Worm (Caenorhabditis elegans) whole organism, mixed stage, embryonic: ENCODE results near the gene nex-3.

Experiments used
- bed-3 ChIP-seq: fragments of 200-800 bp; sonication (Bioruptor generic); optimal IDR thresholded peaks from 3 replicates; lab custom pipeline; 2018; ENCODE audit warnings: mild to moderate bottlenecking, missing genetic modification characterization, moderate library complexity, missing compliant biosample characterization
- blmp-1 ChIP-seq: fragments of 150-350 bp; optimal IDR thresholded peaks from 2 replicates; lab custom pipeline; 2014; ENCODE audit warnings: missing biosample characterization, missing genetic modification characterization
- ceh-39 ChIP-seq: fragments of 150-350 bp; optimal IDR thresholded peaks from 2 replicates; lab custom pipeline; 2014; ENCODE audit warnings: missing biosample characterization, missing genetic modification characterization
- ceh-43 ChIP-seq: fragments of 200-800 bp; sonication (Bioruptor generic); optimal IDR thresholded peaks from 2 replicates; lab custom pipeline; 2018; ENCODE audit warnings: mild to moderate bottlenecking, missing genetic modification characterization, moderate library complexity, missing compliant biosample characterization
- ceh-83 ChIP-seq: fragments of 200-800 bp; sonication (Bioruptor generic); optimal IDR thresholded peaks from 2 replicates; lab custom pipeline; 2018; ENCODE audit warnings: mild to moderate bottlenecking, missing genetic modification characterization, missing compliant biosample characterization
- ces-1 ChIP-seq: fragments of 150-350 bp; optimal IDR thresholded peaks from 2 replicates; lab custom pipeline; 2014; ENCODE audit warnings: missing biosample characterization, missing genetic modification reagents, missing genetic modification characterization
- cnd-1 ChIP-seq: fragments of 200-800 bp; sonication (Bioruptor generic); optimal IDR thresholded peaks from 2 replicates; lab custom pipeline; 2018; ENCODE audit warnings: mild to moderate bottlenecking, missing genetic modification characterization, missing compliant biosample characterization
- drap-1 ChIP-seq: fragments of 200-800 bp; sonication (Bioruptor generic); optimal IDR thresholded peaks from 3 replicates; lab custom pipeline; 2018; ENCODE audit warnings: mild to moderate bottlenecking, missing genetic modification characterization, missing compliant biosample characterization
- elt-1 ChIP-seq: sonication (generic microtip); optimal IDR thresholded peaks from 2 replicates; lab custom pipeline; 2017; ENCODE audit warnings: missing genetic modification characterization, mild to moderate bottlenecking, missing compliant biosample characterization, antibody characterized with exemption, moderate library complexity, borderline replicate concordance; ENCODE audit not compliant: insufficient read depth
- flh-1 ChIP-seq: fragments of 200-800 bp; sonication (Bioruptor generic); optimal IDR thresholded peaks from 2 replicates; lab custom pipeline; 2018; ENCODE audit warnings: mild to moderate bottlenecking, missing genetic modification characterization, moderate library complexity, missing compliant biosample characterization
- hlh-1 ChIP-seq: fragments of 150-350 bp; optimal IDR thresholded peaks from 2 replicates; lab custom pipeline; 2014; ENCODE audit warnings: missing biosample characterization, missing genetic modification reagents, missing genetic modification characterization
- lin-13 ChIP-seq: fragments of 150-350 bp; optimal IDR thresholded peaks from 2 replicates; lab custom pipeline; 2014; ENCODE audit warnings: missing biosample characterization, missing genetic modification characterization
- lsy-2 ChIP-seq: fragments of 150-350 bp; optimal IDR thresholded peaks from 2 replicates; lab custom pipeline; 2014; ENCODE audit warnings: missing biosample characterization, missing genetic modification characterization
- mab-5 ChIP-seq: fragments of 150-350 bp; optimal IDR thresholded peaks from 2 replicates; lab custom pipeline; 2014; ENCODE audit warnings: missing biosample characterization, missing genetic modification characterization
- mep-1 ChIP-seq: fragments of 150-350 bp; optimal IDR thresholded peaks from 2 replicates; lab custom pipeline; 2017; ENCODE audit warnings: missing biosample characterization, missing genetic modification reagents, missing genetic modification characterization, inconsistent platforms
- nhr-2 ChIP-seq: fragments of 150-350 bp; optimal IDR thresholded peaks from 2 replicates; lab custom pipeline; 2014; ENCODE audit warnings: missing biosample characterization, missing genetic modification characterization
- nhr-237 ChIP-seq: fragments of 150-350 bp; optimal IDR thresholded peaks from 2 replicates; lab custom pipeline; 2014; ENCODE audit warnings: missing biosample characterization, missing genetic modification characterization
- nhr-28 ChIP-seq: fragments of 150-350 bp; optimal IDR thresholded peaks from 2 replicates; lab custom pipeline; 2014; ENCODE audit warnings: missing biosample characterization, missing genetic modification characterization
- nhr-76 ChIP-seq: sonication (generic microtip); optimal IDR thresholded peaks from 2 replicates; lab custom pipeline; 2017; ENCODE audit warnings: missing biosample characterization, missing genetic modification characterization
- pha-4 ChIP-seq: fragments of 150-350 bp; optimal IDR thresholded peaks from 2 replicates; lab custom pipeline; 2018; ENCODE audit warnings: missing biosample characterization, missing genetic modification reagents, missing genetic modification characterization
- snpc-4 ChIP-seq: fragments of 150-350 bp; optimal IDR thresholded peaks from 2 replicates; lab custom pipeline; 2014; ENCODE audit warnings: missing biosample characterization, missing genetic modification characterization
- sptf-1 ChIP-seq: sonication (generic microtip); optimal IDR thresholded peaks from 2 replicates; lab custom pipeline; 2017; ENCODE audit warnings: mild to moderate bottlenecking, missing genetic modification characterization, moderate library complexity, missing compliant biosample characterization
- unc-120 ChIP-seq: sonication (generic microtip); optimal IDR thresholded peaks from 2 replicates; lab custom pipeline; 2017; ENCODE audit warnings: missing genetic modification characterization, missing compliant biosample characterization; ENCODE audit not compliant: poor library complexity, severe bottlenecking
- unc-39 ChIP-seq: fragments of 150-350 bp; optimal IDR thresholded peaks from 2 replicates; lab custom pipeline; 2014; ENCODE audit warnings: missing biosample characterization, missing genetic modification characterization
- unc-62 ChIP-seq: fragments of 150-350 bp; optimal IDR thresholded peaks from 2 replicates; lab custom pipeline; 2014; ENCODE audit warnings: missing biosample characterization, missing genetic modification reagents, missing genetic modification characterization
- ztf-11 ChIP-seq: fragments of 150-350 bp; optimal IDR thresholded peaks from 2 replicates; lab custom pipeline; 2014; ENCODE audit warnings: missing biosample characterization, missing genetic modification characterization

The nex-3 gene

DNA sequence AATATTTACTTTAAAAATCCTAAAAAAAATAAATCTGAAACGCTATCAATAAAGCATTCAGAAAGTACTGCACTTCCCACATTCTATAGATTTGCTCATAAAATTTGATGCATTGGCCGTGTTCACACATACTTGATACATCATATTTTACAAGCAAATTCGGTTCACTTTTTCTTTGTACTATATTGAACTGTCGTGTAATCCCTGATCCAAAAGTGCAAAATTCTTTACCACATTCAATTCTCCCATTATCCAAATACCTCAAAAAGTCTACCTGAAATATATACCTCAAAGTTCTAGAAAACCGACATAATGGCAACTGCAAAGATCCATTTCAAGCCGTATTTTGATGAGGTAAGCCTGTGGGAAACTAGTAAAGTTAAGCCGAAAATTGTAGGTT lies at the start of gene nex-3:
nex-3 (plus strand) TSS at position 301 of the 400 bp plus-strand sequence.
- TF ChIP-seq nhr-237 (no peak), drap-1 (GFP tag; lab: Kevin White, UChicago) (no peak), lin-13 (no peak), cnd-1 (tag; lab: Kevin White, UChicago) (no peak)
- TF ChIP-seq, all 35 proteins: peak for 0

DNA sequence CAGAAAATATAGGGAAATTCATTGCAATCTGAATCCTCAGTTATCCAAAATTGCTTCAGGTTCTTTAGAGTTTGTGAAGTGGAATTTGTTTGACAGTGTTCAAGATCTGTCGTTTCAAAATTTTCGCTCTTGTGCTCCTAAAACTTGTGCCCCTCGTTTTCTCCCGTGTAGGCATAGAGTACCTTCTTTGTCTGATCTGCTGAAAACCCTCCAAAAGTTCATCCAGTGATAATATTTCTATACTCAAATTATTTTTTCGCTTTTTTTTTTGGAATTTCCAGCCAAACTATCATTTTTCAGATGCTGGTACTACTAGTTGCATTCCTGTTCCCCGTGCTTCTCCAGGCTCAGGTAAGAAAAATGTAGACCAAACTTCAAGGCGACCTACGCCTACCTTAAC lies 47.4 kb upstream of the nex-3 start, which contains the start of gene R07E5.4:
R07E5.4 (plus strand) TSS at position 301 of the 400 bp plus-strand sequence.
- no peak for TF ChIP-seq lin-13
- TF ChIP-seq, all 35 proteins: peak for 0

DNA sequence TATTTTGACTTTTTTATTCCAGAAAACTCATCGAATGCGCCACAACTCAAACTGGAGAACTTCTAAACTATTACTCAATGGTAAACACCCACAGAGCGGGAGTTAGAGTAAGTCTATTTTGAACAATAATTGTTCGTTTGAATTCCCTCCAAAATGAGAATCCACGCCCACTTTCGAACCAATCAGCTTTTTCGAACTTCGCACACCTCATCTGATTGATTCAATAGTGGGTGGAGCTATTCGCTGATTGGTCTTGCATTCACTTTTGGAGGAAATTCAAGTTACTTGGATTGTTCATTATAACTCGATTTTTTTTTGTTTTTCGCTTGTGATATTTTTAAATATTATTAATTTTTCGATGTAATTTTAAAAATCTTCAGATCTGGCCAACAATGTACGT lies 46.0 kb upstream of the nex-3 start:
- TF ChIP-seq blmp-1 (tag; lab: Kevin White, UChicago) (no peak), snpc-4 (no peak), unc-62 (no peak)

- TF ChIP-seq cnd-1 (tag; lab: Kevin White, UChicago) (no peak), nhr-237 (no peak), hlh-1 (no peak), ztf-11 (tag; lab: Kevin White, UChicago) (no peak)
Measured at ce11 chrIII:4397115-4397514, 44.8 kb upstream of the nex-3 start, which contains the start of gene R07E5.5. Gene R07E5.5, plus strand, starts transcription at chrIII:4397415.

ce11 chrIII:4398463-4398862 lies 43.4 kb upstream of the nex-3 start, which contains the start of gene R07E5.6:
Gene R07E5.6, plus strand, starts transcription at chrIII:4398763.
- TF ChIP-seq blmp-1 (tag; lab: Kevin White, UChicago) (no peak), unc-39 (tag; lab: Kevin White, UChicago) (no peak), pha-4 (tag; lab: Kevin White, UChicago) (no peak)
- TF ChIP-seq, all 35 proteins: peak for 0

DNA sequence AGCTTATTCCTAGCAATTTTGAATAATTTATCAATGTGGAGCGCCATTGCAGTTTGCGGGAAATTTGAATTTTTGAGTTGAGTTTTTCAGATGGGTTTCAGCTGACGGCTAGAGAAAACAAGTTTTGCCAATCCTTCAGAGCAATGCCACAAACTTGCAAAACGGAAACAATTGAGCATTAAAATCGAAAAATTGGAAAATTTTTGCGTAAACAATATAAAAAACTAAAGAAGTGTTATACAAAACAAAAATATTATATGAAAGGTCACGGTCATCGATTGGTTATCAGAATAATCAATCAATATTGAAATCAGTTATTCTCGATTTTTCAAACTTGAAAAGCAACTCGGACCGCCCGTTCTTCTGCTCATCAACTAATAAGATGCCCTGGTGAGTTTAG lies 40.7 kb upstream of the nex-3 start, which contains the start of gene R07E5.15:
R07E5.15 (plus strand) TSS at position 301 of the 400 bp plus-strand sequence.
- TF ChIP-seq cnd-1 (tag; lab: Kevin White, UChicago) (no peak), blmp-1 (tag; lab: Kevin White, UChicago) (no peak), nhr-2 (tag; lab: Kevin White, UChicago) (no peak), unc-120 (no peak), sptf-1 (tag; lab: Kevin White, UChicago) (no peak)

DNA sequence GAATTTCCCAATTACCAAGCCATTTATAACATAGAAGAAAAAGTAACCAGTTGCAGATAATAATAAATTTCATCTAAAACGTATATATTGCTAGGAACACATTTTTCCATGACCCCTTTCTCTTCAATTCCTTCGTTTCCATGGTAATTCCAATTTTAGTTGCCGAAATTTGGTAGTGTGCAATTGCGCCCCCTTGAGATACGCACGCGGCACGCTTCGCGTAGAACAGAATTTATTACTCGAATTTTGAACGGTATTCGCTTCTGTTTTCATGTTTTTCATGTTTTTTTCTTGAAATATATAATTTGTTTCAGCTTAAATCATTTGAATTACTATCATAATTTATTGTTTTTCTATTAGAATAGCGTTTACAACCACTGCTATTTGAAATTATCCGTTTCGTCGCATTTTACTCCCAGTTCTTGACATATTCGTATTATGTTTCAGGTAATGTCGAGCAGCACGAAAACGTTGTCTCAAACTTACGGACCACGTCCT lies 37.5 kb upstream of the nex-3 start, which contains the start of the genes R07E5.17 and snfc-5:
R07E5.17 (minus strand) TSS at position 98 of the 498 bp plus-strand sequence.
snfc-5 (plus strand) TSS at position 448 of the 498 bp plus-strand sequence.
- TF ChIP-seq ceh-43 (GFP tag; lab: Kevin White, UChicago), result no peak
- TF ChIP-seq ceh-39 (tag; lab: Kevin White, UChicago), result peak; percentile 19
- TF ChIP-seq unc-120, result peak; percentile 78
- peak; percentile 24 for TF ChIP-seq ces-1
- no peak for TF ChIP-seq mab-5
- TF ChIP-seq mep-1 (tag; lab: Kevin White, UChicago), result peak; percentile 76
- TF ChIP-seq hlh-1, result peak; percentile 28
- peak; percentile 5 for TF ChIP-seq sptf-1 (tag; lab: Kevin White, UChicago)
- TF ChIP-seq bed-3 (GFP tag; lab: Kevin White, UChicago), result no peak
- TF ChIP-seq lin-13, result peak; percentile 36
- peak; percentile 69 for TF ChIP-seq lsy-2 (tag; lab: Kevin White, UChicago)
- TF ChIP-seq cnd-1 (tag; lab: Kevin White, UChicago), result peak; percentile 2

ce11 chrIII:4405986-4406385 lies 35.9 kb upstream of the nex-3 start, which contains the start of gene rnp-4:
Gene rnp-4, plus strand, starts transcription at chrIII:4406286.
- TF ChIP-seq nhr-28 (no peak), cnd-1 (tag; lab: Kevin White, UChicago) (no peak), ceh-83 (GFP tag; lab: Kevin White, UChicago) (no peak), blmp-1 (tag; lab: Kevin White, UChicago) (no peak), nhr-76 (no peak), elt-1 (tag; lab: Kevin White, UChicago) (no peak), pha-4 (tag; lab: Kevin White, UChicago) (no peak), ztf-11 (tag; lab: Kevin White, UChicago) (no peak), hlh-1 (no peak), flh-1 (GFP tag; lab: Kevin White, UChicago) (no peak)
- TF ChIP-seq, all 35 proteins: peak for 0
